Worm (Caenorhabditis elegans): Measurements from ENCODE around the gene dars-2.

DNA sequence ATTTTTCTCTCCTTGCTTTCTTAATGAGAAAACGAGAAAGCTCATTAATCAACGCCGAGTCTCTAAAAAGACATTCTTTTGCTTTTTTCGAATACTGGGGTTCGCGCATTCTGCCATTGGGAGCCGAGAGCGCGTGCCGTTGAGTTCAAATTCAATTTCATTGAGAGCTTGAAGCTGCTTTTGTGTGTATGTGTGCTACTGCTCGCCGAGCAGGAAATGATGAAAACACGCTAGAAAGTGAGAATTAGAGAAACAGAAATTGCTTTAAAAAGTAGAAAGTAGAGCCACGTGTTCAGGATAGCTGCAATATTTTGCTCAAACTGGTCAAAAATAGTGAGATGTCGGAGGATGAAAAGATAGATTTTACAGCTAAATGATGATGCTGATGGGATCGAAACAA is 22.9 kb upstream of the dars-2 start:
- TF ChIP-seq hmbx-1 (tag; optimal IDR thresholded peaks at IDR 0.05) = no peak
- no peak for TF ChIP-seq ceh-36 (tag; optimal IDR thresholded peaks at IDR 0.05)
- no peak for TF ChIP-seq ceh-13 (GFP tag; optimal IDR thresholded peaks at IDR 0.05)
- TF ChIP-seq tbx-37 (GFP tag; conservative IDR thresholded peaks at IDR 0.05) = no peak
- TF ChIP-seq pes-1 (GFP tag; IDR thresholded peaks at IDR 0.05) = no peak
- TF ChIP-seq ama-1 (optimal IDR thresholded peaks at IDR 0.05) = no peak
- TF ChIP-seq B0310.2 (tag; optimal IDR thresholded peaks at IDR 0.05) = no peak
